Fruit fly (Drosophila melanogaster) Kc167 (cell line): Measurements from ENCODE around the gene CG9519.

Source experiments
- Sin3A ChIP-seq: fragments of >200 bp; optimal IDR thresholded peaks from 2 replicates; lab custom pipeline; 2018; ENCODE audit warnings: missing external identifiers
- h ChIP-seq: fragments of >200 bp; optimal IDR thresholded peaks from 3 replicates; lab custom pipeline; 2018; ENCODE audit warnings: missing external identifiers
- psq ChIP-seq: fragments of >200 bp; optimal IDR thresholded peaks from 2 replicates; lab custom pipeline; 2017; ENCODE audit warnings: missing external identifiers

DNA sequence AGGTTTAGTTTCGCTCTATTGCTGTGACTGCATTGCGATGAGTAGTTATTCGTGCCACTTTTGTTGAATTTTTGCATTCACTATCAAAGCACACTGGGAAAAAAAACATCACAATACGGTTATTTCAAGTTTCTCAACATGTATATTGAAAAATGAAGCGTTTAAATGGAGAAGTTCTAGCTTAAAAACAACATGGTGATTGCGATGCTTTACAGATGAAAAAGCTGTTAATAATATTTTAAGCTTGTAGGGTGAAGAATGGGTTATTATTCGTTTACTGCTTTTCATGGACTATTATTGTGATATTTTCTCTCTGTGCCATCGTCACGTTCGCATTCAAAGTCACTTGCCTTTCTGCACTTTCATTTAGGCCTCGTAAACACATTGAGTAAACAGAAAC lies 40.1 kb upstream of the CG9519 start:
- TF ChIP-seq h (lab: Kevin White, UChicago) (no peak), Sin3A (no peak), psq (lab: Kevin White, UChicago) (no peak)
